Worm (Caenorhabditis elegans): ENCODE measurements around the gene snb-7.

ce11 chrIV:12545393-12545792, 15.3 kb upstream of the snb-7 start:
- TF ChIP-seq him-1 (tag; optimal IDR thresholded peaks at IDR 0.05) (no peak), W03F9.2 (tag; optimal IDR thresholded peaks at IDR 0.05) (no peak), dao-5 (tag; optimal IDR thresholded peaks at IDR 0.05) (no peak)

Data from whole organism, L4/young adult.